Fruit fly (Drosophila melanogaster): ENCODE data around the gene CG43680.

CG43680 gene

dm6 chr3L:15072149-15072548 is 19.0 kb upstream of the CG43680 start:
- TF ChIP-seq cyc (GFP tag; optimal IDR thresholded peaks at IDR 0.05) (no peak), Met (GFP tag; optimal IDR thresholded peaks at IDR 0.05) (no peak), CG6276 (GFP tag; optimal IDR thresholded peaks at IDR 0.05) (no peak), topi (GFP tag; optimal IDR thresholded peaks at IDR 0.05) (no peak), Eip78C (GFP tag) (no peak), CG11294 (GFP tag; IDR thresholded peaks at IDR 0.05) (no peak), spab (GFP tag; optimal IDR thresholded peaks at IDR 0.05) (no peak), CG4318 (GFP tag; optimal IDR thresholded peaks at IDR 0.05) (no peak), CG6854 (GFP tag; optimal IDR thresholded peaks at IDR 0.05) (no peak), dac (GFP tag; optimal IDR thresholded peaks at IDR 0.05) (no peak), Ets21C (GFP tag; optimal IDR thresholded peaks at IDR 0.05) (no peak), acj6 (GFP tag; optimal IDR thresholded peaks at IDR 0.05) (no peak), CG6808 (GFP tag; optimal IDR thresholded peaks at IDR 0.05) (no peak), CG34406 (GFP tag; optimal IDR thresholded peaks at IDR 0.05) (no peak), CG6163 (GFP tag; IDR thresholded peaks at IDR 0.05) (no peak), lz (GFP tag; optimal IDR thresholded peaks at IDR 0.05) (no peak)

dm6 chr3L:15064877-15065276 is 11.7 kb upstream of the CG43680 start, which contains the start of gene Sytbeta:
Gene Sytbeta (minus strand): TSS chr3L:15064977.
- TF ChIP-seq fd85E (GFP tag; optimal IDR thresholded peaks at IDR 0.05) (no peak), achi (GFP tag; optimal IDR thresholded peaks at IDR 0.05) (no peak), Met (GFP tag; optimal IDR thresholded peaks at IDR 0.05) (no peak), CG6163 (GFP tag; IDR thresholded peaks at IDR 0.05) (no peak), topi (GFP tag; optimal IDR thresholded peaks at IDR 0.05) (no peak), CG11762 (GFP tag; optimal IDR thresholded peaks at IDR 0.05; ENCODE audit: insufficient read depth) (no peak), CG6808 (GFP tag; optimal IDR thresholded peaks at IDR 0.05) (no peak), Gug (GFP tag; IDR thresholded peaks at IDR 0.05) (no peak), CG6792 (GFP tag; optimal IDR thresholded peaks at IDR 0.05) (no peak), CG8119 (GFP tag; IDR thresholded peaks at IDR 0.05) (no peak), Ets96B (tag; optimal IDR thresholded peaks at IDR 0.05) (no peak), Hr38 (GFP tag; optimal IDR thresholded peaks at IDR 0.05) (no peak), CG10631 (GFP tag; optimal IDR thresholded peaks at IDR 0.05) (no peak), Blimp-1 (GFP tag; optimal IDR thresholded peaks at IDR 0.05) (no peak), lz (GFP tag; optimal IDR thresholded peaks at IDR 0.05) (no peak)

- no peak for TF ChIP-seq CG11902 (GFP tag; optimal IDR thresholded peaks at IDR 0.05)
- no peak for TF ChIP-seq Blimp-1 (GFP tag; optimal IDR thresholded peaks at IDR 0.05)
- no peak for TF ChIP-seq net (GFP tag; optimal IDR thresholded peaks at IDR 0.05)
- no peak for TF ChIP-seq CG4318 (GFP tag; optimal IDR thresholded peaks at IDR 0.05)
- no peak for TF ChIP-seq fd85E (GFP tag; optimal IDR thresholded peaks at IDR 0.05)
- no peak for TF ChIP-seq CG8119 (GFP tag; IDR thresholded peaks at IDR 0.05)
- no peak for TF ChIP-seq CG31627 (GFP tag; optimal IDR thresholded peaks at IDR 0.05)
- TF ChIP-seq eg (GFP tag; IDR thresholded peaks at IDR 0.05) = no peak
- TF ChIP-seq Sox14 (GFP tag; optimal IDR thresholded peaks at IDR 0.05) = no peak
- no peak for TF ChIP-seq Lpt (GFP tag; optimal IDR thresholded peaks at IDR 0.05)
- TF ChIP-seq CG10631 (GFP tag; optimal IDR thresholded peaks at IDR 0.05) = no peak
- TF ChIP-seq CG16779 (tag; optimal IDR thresholded peaks at IDR 0.05) = no peak
- TF ChIP-seq CG7368 (GFP tag; optimal IDR thresholded peaks at IDR 0.05) = no peak
- no peak for TF ChIP-seq Smox (GFP tag; optimal IDR thresholded peaks at IDR 0.05)
- no peak for TF ChIP-seq achi (GFP tag; optimal IDR thresholded peaks at IDR 0.05)
- TF ChIP-seq topi (GFP tag; optimal IDR thresholded peaks at IDR 0.05) = no peak
- TF ChIP-seq CG8319 (GFP tag; optimal IDR thresholded peaks at IDR 0.05) = no peak
- TF ChIP-seq CG3032 (tag; optimal IDR thresholded peaks at IDR 0.05) = no peak
- TF ChIP-seq CG6163 (GFP tag; IDR thresholded peaks at IDR 0.05) = no peak
- no peak for TF ChIP-seq Ets96B (tag; optimal IDR thresholded peaks at IDR 0.05)
These were observed 8.5 kb upstream of the CG43680 start, which contains the start of gene CG13460 for dm6 chr3L:15061605-15062004. Gene CG13460 (minus strand): TSS chr3L:15061705.

dm6 chr3L:15054477-15054876 is 1.3 kb upstream of the CG43680 start, which contains the start of gene EAChm:
Gene EAChm (plus strand): TSS chr3L:15054777.
- TF ChIP-seq Eip75B (GFP tag; optimal IDR thresholded peaks at IDR 0.05) (no peak), Lpt (GFP tag; optimal IDR thresholded peaks at IDR 0.05) (no peak), net (GFP tag; optimal IDR thresholded peaks at IDR 0.05) (no peak), CG8632 (GFP tag; optimal IDR thresholded peaks at IDR 0.05) (no peak), cyc (GFP tag; optimal IDR thresholded peaks at IDR 0.05) (no peak), CG7368 (GFP tag; optimal IDR thresholded peaks at IDR 0.05) (no peak), Hr39 (GFP tag; optimal IDR thresholded peaks at IDR 0.05) (no peak), CG6854 (GFP tag; optimal IDR thresholded peaks at IDR 0.05) (no peak), achi (GFP tag; optimal IDR thresholded peaks at IDR 0.05) (no peak), CG8319 (GFP tag; optimal IDR thresholded peaks at IDR 0.05) (no peak), Eip93F (GFP tag; optimal IDR thresholded peaks at IDR 0.05) (no peak), CG6808 (GFP tag; optimal IDR thresholded peaks at IDR 0.05) (no peak)

Measured in whole organism, prepupa.